Fruit fly (Drosophila melanogaster) whole organism, embryonic: ENCODE measurements around the gene IFT54.
A peak's percentile ranks its signal among the peaks of the same experiment; 100 is the strongest.

Experiments
- B-H1 ChIP-seq: fragments of 200-800 bp; sonication (Bioruptor generic); IDR thresholded peaks from 3 replicates; pipeline ENCODE4 v1.3.6; 2022; ENCODE audit warnings: missing biosample characterization, missing genetic modification characterization
- Bteb2 ChIP-seq: fragments of 200-800 bp; sonication (Bioruptor generic); optimal IDR thresholded peaks from 2 replicates; lab custom pipeline; 2016; ENCODE audit warnings: missing biosample characterization, missing genetic modification characterization
- CG10462 ChIP-seq: fragments of 200-800 bp; sonication (Bioruptor generic); optimal IDR thresholded peaks from 2 replicates; lab custom pipeline; 2016; ENCODE audit warnings: missing biosample characterization, missing genetic modification characterization
- CG11093 ChIP-seq: fragments of 200-800 bp; sonication (Bioruptor generic); IDR thresholded peaks from 3 replicates; pipeline ENCODE4 v1.3.6; 2022; ENCODE audit warnings: missing biosample characterization, missing genetic modification characterization
- CG14050 ChIP-seq: fragments of 200-800 bp; sonication (Bioruptor generic); IDR thresholded peaks from 3 replicates; pipeline ENCODE4 v1.3.6; 2022; ENCODE audit warnings: missing biosample characterization, missing genetic modification characterization
- CG14860 ChIP-seq: fragments of 200-800 bp; sonication (Bioruptor generic); IDR thresholded peaks from 3 replicates; pipeline ENCODE4 v1.3.6; 2022; ENCODE audit warnings: missing biosample characterization, missing genetic modification characterization; ENCODE audit not compliant: partially characterized antibody
- CG18476 ChIP-seq: fragments of 200-800 bp; sonication (Bioruptor generic); optimal IDR thresholded peaks from 2 replicates; lab custom pipeline; 2016; ENCODE audit warnings: missing biosample characterization, mild to moderate bottlenecking, missing genetic modification characterization
- CG2120 ChIP-seq: fragments of 200-800 bp; sonication (Bioruptor generic); optimal IDR thresholded peaks from 3 replicates; lab custom pipeline; 2016; ENCODE audit warnings: missing biosample characterization, missing genetic modification characterization
- CG2129 ChIP-seq: fragments of 200-800 bp; sonication (Bioruptor generic); IDR thresholded peaks from 2 replicates; pipeline ENCODE4 v1.3.6; 2022; ENCODE audit warnings: missing biosample characterization, missing genetic modification characterization; ENCODE audit not compliant: partially characterized antibody
- CG2889 ChIP-seq: fragments of 200-800 bp; sonication (Bioruptor generic); IDR thresholded peaks from 3 replicates; pipeline ENCODE4 v1.3.6; 2022; ENCODE audit warnings: missing biosample characterization, missing genetic modification characterization
- CG34376 ChIP-seq: fragments of 200-800 bp; sonication (Bioruptor generic); optimal IDR thresholded peaks from 2 replicates; lab custom pipeline; 2018; ENCODE audit warnings: missing biosample characterization, mild to moderate bottlenecking, missing genetic modification characterization
- CG3726 ChIP-seq: fragments of 200-800 bp; sonication (Bioruptor generic); IDR thresholded peaks from 3 replicates; pipeline ENCODE4, ENCODE4 v1.3.6; 2022; ENCODE audit warnings: missing biosample characterization, missing genetic modification characterization
- CG4282 ChIP-seq: fragments of 200-800 bp; sonication (Bioruptor generic); optimal IDR thresholded peaks from 2 replicates; lab custom pipeline; 2016; ENCODE audit warnings: missing biosample characterization, missing genetic modification characterization
- CG4360 ChIP-seq: fragments of 200-800 bp; sonication (Bioruptor generic); IDR thresholded peaks from 2 replicates; pipeline ENCODE4 v1.3.6; 2022; ENCODE audit warnings: missing biosample characterization, missing genetic modification characterization
- CG4424 ChIP-seq: fragments of 200-800 bp; sonication (Bioruptor generic); optimal IDR thresholded peaks from 3 replicates; lab custom pipeline; 2016; ENCODE audit warnings: missing biosample characterization, missing genetic modification characterization
- CG5953 ChIP-seq: fragments of 200-800 bp; sonication (Bioruptor generic); IDR thresholded peaks from 2 replicates; pipeline ENCODE4 v1.3.6; 2022; ENCODE audit warnings: missing biosample characterization, missing genetic modification characterization
- CG6791 ChIP-seq: fragments of 200-800 bp; sonication (Bioruptor generic); IDR thresholded peaks from 3 replicates; pipeline ENCODE4 v1.3.6; 2022; ENCODE audit warnings: missing biosample characterization, missing genetic modification characterization; ENCODE audit not compliant: partially characterized antibody
- CG7271 ChIP-seq: fragments of 200-800 bp; sonication (Bioruptor generic); optimal IDR thresholded peaks from 2 replicates; lab custom pipeline; 2018; ENCODE audit warnings: missing biosample characterization, mild to moderate bottlenecking, missing genetic modification characterization, moderate library complexity
- CHES-1-like ChIP-seq: fragments of 200-800 bp; sonication (Bioruptor generic); optimal IDR thresholded peaks from 2 replicates; lab custom pipeline; 2016; ENCODE audit warnings: missing biosample characterization, missing genetic modification characterization
- CoRest ChIP-seq: fragments of 200-800 bp; sonication (Bioruptor generic); optimal IDR thresholded peaks from 3 replicates; lab custom pipeline; 2018; ENCODE audit warnings: missing biosample characterization, mild to moderate bottlenecking, missing genetic modification characterization, moderate library complexity
- Eip74EF ChIP-seq, 2 experiments: fragments of 200-800 bp in 1 of 2; fragments of >200 bp in 1 of 2; sonication (Bioruptor generic) in 1 of 2; optimal IDR thresholded peaks; 2 replicates each; lab custom pipeline; 2017 to 2019; ENCODE audit warnings: missing biosample characterization in 2 of 2, missing genetic modification characterization in 2 of 2, mild to moderate bottlenecking in 1 of 2, moderate library complexity in 1 of 2
- Ets65A ChIP-seq: fragments of 200-800 bp; sonication (Bioruptor generic); peaks from one replicate; lab custom pipeline; 2016; ENCODE audit warnings: missing biosample characterization, missing genetic modification characterization
- Ets97D ChIP-seq: fragments of 200-800 bp; sonication (Bioruptor generic); optimal IDR thresholded peaks from 3 replicates; lab custom pipeline; 2016; ENCODE audit warnings: missing biosample characterization, missing genetic modification characterization
- Fer3 ChIP-seq: fragments of 200-800 bp; sonication (Bioruptor generic); optimal IDR thresholded peaks from 2 replicates; lab custom pipeline; 2018; ENCODE audit warnings: missing biosample characterization, mild to moderate bottlenecking, missing genetic modification characterization, moderate library complexity
- Mad ChIP-seq: fragments of 200-800 bp; sonication (Bioruptor generic); optimal IDR thresholded peaks from 2 replicates; lab custom pipeline; 2016; ENCODE audit warnings: missing biosample characterization, missing genetic modification characterization
- Mrtf ChIP-seq: fragments of 200-800 bp; sonication (Bioruptor generic); IDR thresholded peaks from 3 replicates; pipeline ENCODE4 v1.3.6; 2022; ENCODE audit warnings: missing biosample characterization, missing genetic modification characterization
- NK7.1 ChIP-seq: fragments of 200-800 bp; sonication (Bioruptor generic); optimal IDR thresholded peaks from 3 replicates; lab custom pipeline; 2016; ENCODE audit warnings: missing biosample characterization, missing genetic modification characterization
- Neu2 ChIP-seq: fragments of 200-800 bp; sonication (Bioruptor generic); optimal IDR thresholded peaks from 3 replicates; lab custom pipeline; 2016; ENCODE audit warnings: missing biosample characterization, missing genetic modification characterization, borderline replicate concordance
- Nf-YC ChIP-seq: fragments of 200-800 bp; optimal IDR thresholded peaks from 3 replicates; lab custom pipeline; 2019; ENCODE audit warnings: missing biosample characterization, mild to moderate bottlenecking, missing genetic modification characterization, moderate library complexity
- Scr ChIP-seq: fragments of 200-800 bp; sonication (Bioruptor generic); IDR thresholded peaks from 2 replicates; pipeline ENCODE4 v1.3.6; 2022; ENCODE audit warnings: missing biosample characterization, missing genetic modification characterization; ENCODE audit not compliant: partially characterized antibody
- Sry-β ChIP-seq: fragments of 200-800 bp; sonication (Bioruptor generic); optimal IDR thresholded peaks from 2 replicates; lab custom pipeline; 2018; ENCODE audit warnings: missing biosample characterization, mild to moderate bottlenecking, missing genetic modification characterization, moderate library complexity
- Stat92E ChIP-seq, 3 experiments: fragments of >200 bp in 2 of 3; fragments of 200-800 bp in 1 of 3; sonication (Bioruptor generic) in 1 of 3; optimal IDR thresholded peaks; 2 replicates each; lab custom pipeline; 2017 to 2019; ENCODE audit warnings: missing biosample characterization in 3 of 3, missing genetic modification characterization in 3 of 3, mild to moderate bottlenecking in 1 of 3, moderate library complexity in 1 of 3
- ato ChIP-seq: fragments of 200-800 bp; sonication (Bioruptor generic); IDR thresholded peaks from 2 replicates; pipeline ENCODE4 v1.3.6; 2022; ENCODE audit warnings: missing biosample characterization, missing genetic modification characterization; ENCODE audit not compliant: partially characterized antibody
- croc ChIP-seq: fragments of 200-800 bp; sonication (Bioruptor generic); conservative IDR thresholded peaks from 3 replicates; pipeline ENCODE4 v1.3.6; 2022; ENCODE audit warnings: missing biosample characterization, missing genetic modification characterization
- danr ChIP-seq: fragments of 200-800 bp; sonication (Bioruptor generic); IDR thresholded peaks from 2 replicates; pipeline ENCODE4 v1.3.6; 2022; ENCODE audit warnings: missing biosample characterization, missing genetic modification characterization
- disco-r ChIP-seq: fragments of 200-800 bp; sonication (Bioruptor generic); optimal IDR thresholded peaks from 2 replicates; lab custom pipeline; 2016; ENCODE audit warnings: missing biosample characterization, missing genetic modification characterization
- gem ChIP-seq: fragments of 200-800 bp; sonication (Bioruptor generic); optimal IDR thresholded peaks from 2 replicates; lab custom pipeline; 2019; ENCODE audit warnings: missing biosample characterization, mild to moderate bottlenecking, missing genetic modification characterization, moderate library complexity
- ind ChIP-seq: fragments of 200-800 bp; sonication (Bioruptor generic); optimal IDR thresholded peaks from 3 replicates; lab custom pipeline; 2016; ENCODE audit warnings: missing biosample characterization, missing genetic modification characterization
- kah ChIP-seq: fragments of 200-800 bp; sonication (Bioruptor generic); optimal IDR thresholded peaks from 2 replicates; lab custom pipeline; 2018; ENCODE audit warnings: missing biosample characterization, mild to moderate bottlenecking, missing genetic modification characterization
- nmo ChIP-seq: fragments of 200-800 bp; sonication (Bioruptor generic); optimal IDR thresholded peaks from 2 replicates; lab custom pipeline; 2018; ENCODE audit warnings: missing biosample characterization, mild to moderate bottlenecking, missing genetic modification characterization, moderate library complexity
- p53 ChIP-seq: fragments of 200-800 bp; sonication (Bioruptor generic); optimal IDR thresholded peaks from 2 replicates; lab custom pipeline; 2016; ENCODE audit warnings: missing biosample characterization, missing genetic modification characterization
- pan ChIP-seq, 4 experiments: fragments of >200 bp in 3 of 4; fragments of 200-800 bp in 1 of 4; sonication (Bioruptor generic) in 1 of 4; optimal IDR thresholded peaks in 3 of 4; IDR thresholded peaks in 1 of 4; 2 replicates each; pipeline versions ENCODE4 v1.3.6 to Lab custom; 2017 to 2022; ENCODE audit warnings: missing biosample characterization in 2 of 4, missing genetic modification characterization in 2 of 4, mixed read lengths in 1 of 4
- salm ChIP-seq: fragments of 200-800 bp; sonication (Bioruptor generic); optimal IDR thresholded peaks from 2 replicates; lab custom pipeline; 2018; ENCODE audit warnings: missing biosample characterization, mild to moderate bottlenecking, missing genetic modification characterization
- schlank ChIP-seq: fragments of 200-800 bp; sonication (Bioruptor generic); optimal IDR thresholded peaks from 2 replicates; lab custom pipeline; 2018; ENCODE audit warnings: missing biosample characterization, mild to moderate bottlenecking, missing genetic modification characterization
- sim ChIP-seq: fragments of 200-800 bp; sonication (Bioruptor generic); IDR thresholded peaks from 2 replicates; pipeline ENCODE4 v1.3.6; 2022; ENCODE audit warnings: missing biosample characterization, missing genetic modification characterization
- ssp ChIP-seq: fragments of 200-800 bp; sonication (Bioruptor generic); IDR thresholded peaks from 2 replicates; pipeline ENCODE4 v1.3.6; 2022; ENCODE audit warnings: missing biosample characterization, missing genetic modification characterization
- z ChIP-seq: fragments of 200-800 bp; sonication (Bioruptor generic); IDR thresholded peaks from 3 replicates; pipeline ENCODE4 v1.3.6; 2022; ENCODE audit warnings: missing biosample characterization, missing genetic modification characterization
- zfh1 ChIP-seq: fragments of 200-800 bp; sonication (Bioruptor generic); IDR thresholded peaks from 3 replicates; pipeline ENCODE4 v1.3.6; 2022; ENCODE audit warnings: missing biosample characterization, missing genetic modification characterization

IFT54 gene

dm6 chr3R:14346838-14347745 lies 44.9 kb downstream of the IFT54 start (continued):
- TF ChIP-seq Mrtf (GFP tag; lab: Robert Waterston, UW) (0 out of 3 replicates have a peak, but pooled peaks have one; percentile 12), CG10462 (GFP tag; lab: Kevin White, UChicago) (peak; percentile 12), salm (tag; lab: Kevin White, UChicago) (no peak), CG34376 (GFP tag; lab: Kevin White, UChicago) (no peak), ato (GFP tag; lab: Robert Waterston, UW) (no peak), Bteb2 (no peak), nmo (peak; percentile 64), CG4360 (peak; percentile 82), p53 (GFP tag; lab: Kevin White, UChicago) (no peak), Ets97D (GFP tag; lab: Kevin White, UChicago) (no peak), CG2889 (GFP tag; lab: Robert Waterston, UW) (no peak), kah (GFP tag; lab: Kevin White, UChicago) (no peak), CG5953 (GFP tag; lab: Robert Waterston, UW) (no peak), pan (optimal IDR thresholded peaks at IDR 0.05; lab: Kevin White, UChicago) (no peak), pan (GFP tag; optimal IDR thresholded peaks at IDR 0.05 in 1 of 2, IDR thresholded peaks at IDR 0.05 in 1 of 2) (peak in 1 of 2 experiments; percentile 61), CG2129 (no peak), schlank (tag; lab: Kevin White, UChicago) (no peak), Fer3 (tag; lab: Kevin White, UChicago) (peak; percentile 56), CG18476 (GFP tag; lab: Kevin White, UChicago) (peak; percentile 57), z (GFP tag; lab: Robert Waterston, UW) (peak; percentile 33; the same call in 1 of the 3 replicates), Scr (no peak), CG4282 (GFP tag; lab: Kevin White, UChicago) (no peak), zfh1 (GFP tag; lab: Robert Waterston, UW) (no peak), CoRest (tag; lab: Kevin White, UChicago) (peak; percentile 75), danr (GFP tag; lab: Robert Waterston, UW) (no peak), CHES-1-like (GFP tag; lab: Kevin White, UChicago) (no peak), gem (tag; lab: Kevin White, UChicago) (peak; percentile 81), CG7271 (no peak), B-H1 (no peak), Mad (GFP tag; lab: Kevin White, UChicago) (no peak), Eip74EF (GFP tag; optimal IDR thresholded peaks at IDR 0.05; lab: Kevin White, UChicago) (peak in 1 of 2 experiments; percentile 33), ind (GFP tag; lab: Kevin White, UChicago) (peak; percentile 48), Neu2 (GFP tag; lab: Kevin White, UChicago) (no peak), CG14050 (GFP tag; lab: Robert Waterston, UW) (peak; percentile 38; the same call in 1 of the 3 replicates), sim (no peak), CG4424 (GFP tag; lab: Kevin White, UChicago) (peak; percentile 64), croc (GFP tag; lab: Robert Waterston, UW) (no peak), ssp (GFP tag; lab: Robert Waterston, UW) (no peak), Sry-β (no peak), CG6791 (GFP tag; lab: Robert Waterston, UW) (no peak), CG11093 (GFP tag; lab: Robert Waterston, UW) (no peak), CG3726 (GFP tag; lab: Robert Waterston, UW) (no peak), CG2120 (GFP tag; lab: Kevin White, UChicago) (peak; percentile 76), Nf-YC (tag; lab: Kevin White, UChicago) (no peak), Stat92E (GFP tag; optimal IDR thresholded peaks at IDR 0.05; lab: Kevin White, UChicago) (no peak), disco-r (GFP tag; lab: Kevin White, UChicago) (no peak), NK7.1 (GFP tag; lab: Kevin White, UChicago) (no peak), CG14860 (GFP tag; lab: Robert Waterston, UW) (no peak), Ets65A (GFP tag; lab: Kevin White, UChicago) (peak; percentile 93)
